Fruit fly (Drosophila melanogaster) whole organism, embryonic: ENCODE results near the gene Tm1.
A peak's percentile ranks its signal among the peaks of the same experiment; 100 is the strongest.

Source experiments
- CG15479 ChIP-seq: fragments of 200-800 bp; sonication (Bioruptor generic); optimal IDR thresholded peaks from 3 replicates; lab custom pipeline; 2019; ENCODE audit warnings: missing biosample characterization, mild to moderate bottlenecking, missing genetic modification characterization, moderate library complexity
- abd-A ChIP-seq: fragments of 200-800 bp; sonication (Bioruptor generic); optimal IDR thresholded peaks from 3 replicates; lab custom pipeline; 2019; ENCODE audit warnings: missing biosample characterization, mild to moderate bottlenecking, missing genetic modification characterization, moderate library complexity
- unc-4 ChIP-seq: fragments of 200-800 bp; sonication (Bioruptor generic); IDR thresholded peaks from 2 replicates; pipeline ENCODE4 v1.3.6; 2022; ENCODE audit warnings: missing biosample characterization, missing genetic modification characterization; ENCODE audit not compliant: partially characterized antibody

dm6 chr3R:15332994-15333393 lies 55.0 kb downstream of the Tm1 start, which contains the start of the genes Fkbp39 and Cyfip:
- TF ChIP-seq CG15479 (GFP tag; lab: Kevin White, UChicago), result no peak
- peak; percentile 77 for TF ChIP-seq unc-4 (GFP tag; lab: Robert Waterston, UW)
- TF ChIP-seq abd-A (tag; lab: Kevin White, UChicago), result no peak
